Fruit fly (Drosophila melanogaster) whole organism, prepupa: ENCODE results near the gene shams.

Experiments used
- Blimp-1 ChIP-seq: fragments of 200-800 bp; sonication (Bioruptor generic); optimal IDR thresholded peaks from 3 replicates; lab custom pipeline; 2017; ENCODE audit warnings: missing biosample characterization, missing genetic modification characterization, mild to moderate bottlenecking, moderate library complexity, missing genetic modification reagents
- CG11294 ChIP-seq: fragments of 200-800 bp; sonication (Bioruptor generic); IDR thresholded peaks from 2 replicates; pipeline ENCODE4 v1.3.6; 2022; ENCODE audit warnings: missing biosample characterization, missing genetic modification characterization
- CG11762 ChIP-seq: fragments of 200-800 bp; sonication (Bioruptor generic); optimal IDR thresholded peaks from 3 replicates; lab custom pipeline; 2016; ENCODE audit warnings: missing biosample characterization, missing genetic modification characterization; ENCODE audit not compliant: insufficient read depth
- CG15336 ChIP-seq: fragments of 200-800 bp; sonication (Bioruptor generic); IDR thresholded peaks from 2 replicates; pipeline ENCODE4 v1.3.6; 2022; ENCODE audit warnings: missing biosample characterization, missing genetic modification characterization
- CG31627 ChIP-seq: fragments of 200-800 bp; sonication (Bioruptor generic); optimal IDR thresholded peaks from 3 replicates; lab custom pipeline; 2016; ENCODE audit warnings: missing biosample characterization, missing genetic modification characterization
- CG3919 ChIP-seq: fragments of 200-800 bp; sonication (Bioruptor generic); optimal IDR thresholded peaks from 3 replicates; lab custom pipeline; 2016; ENCODE audit warnings: missing biosample characterization, missing genetic modification characterization
- CG4318 ChIP-seq: fragments of 200-800 bp; sonication (Bioruptor generic); optimal IDR thresholded peaks from 3 replicates; lab custom pipeline; 2017; ENCODE audit warnings: missing biosample characterization, mild to moderate bottlenecking, missing genetic modification characterization
- CG6163 ChIP-seq: fragments of 200-800 bp; sonication (Bioruptor generic); IDR thresholded peaks from 3 replicates; pipeline ENCODE4 v1.3.6; 2022; ENCODE audit warnings: missing biosample characterization, missing genetic modification characterization
- CG6808 ChIP-seq: fragments of 200-800 bp; sonication (Bioruptor generic); optimal IDR thresholded peaks from 3 replicates; lab custom pipeline; 2017; ENCODE audit warnings: missing biosample characterization, missing genetic modification characterization, mild to moderate bottlenecking, moderate library complexity, missing genetic modification reagents
- CG6854 ChIP-seq: fragments of 200-800 bp; sonication (Bioruptor generic); optimal IDR thresholded peaks from 2 replicates; lab custom pipeline; 2017; ENCODE audit warnings: missing biosample characterization, mild to moderate bottlenecking, missing genetic modification characterization
- CG8119 ChIP-seq: fragments of 200-800 bp; sonication (Bioruptor generic); IDR thresholded peaks from 3 replicates; pipeline ENCODE4 v1.3.6; 2022; ENCODE audit warnings: missing biosample characterization, missing genetic modification characterization
- CG9139 ChIP-seq: fragments of 200-800 bp; sonication (Bioruptor generic); optimal IDR thresholded peaks from 3 replicates; lab custom pipeline; 2017; ENCODE audit warnings: missing biosample characterization, mild to moderate bottlenecking, missing genetic modification characterization
- Eip78C ChIP-seq: fragments of 200-800 bp; sonication (Bioruptor generic); peaks from one replicate; lab custom pipeline; 2016; ENCODE audit warnings: missing biosample characterization, missing genetic modification characterization
- Eip93F ChIP-seq: fragments of 200-800 bp; sonication (Bioruptor generic); optimal IDR thresholded peaks from 2 replicates; lab custom pipeline; 2016; ENCODE audit warnings: missing biosample characterization, mild to moderate bottlenecking, missing genetic modification characterization
- Ets96B ChIP-seq: fragments of 200-800 bp; optimal IDR thresholded peaks from 2 replicates; lab custom pipeline; 2019; ENCODE audit warnings: missing biosample characterization, mild to moderate bottlenecking, missing genetic modification characterization, moderate library complexity
- Gug ChIP-seq: fragments of 200-800 bp; sonication (Bioruptor generic); IDR thresholded peaks from 2 replicates; pipeline ENCODE4 v1.3.6; 2022; ENCODE audit warnings: missing biosample characterization, missing genetic modification characterization
- Hr38 ChIP-seq: sonication (Bioruptor generic); optimal IDR thresholded peaks from 2 replicates; lab custom pipeline; 2016; ENCODE audit warnings: missing biosample characterization, missing genetic modification characterization
- Lpt ChIP-seq: fragments of 200-800 bp; sonication (Bioruptor generic); optimal IDR thresholded peaks from 3 replicates; lab custom pipeline; 2016; ENCODE audit warnings: missing biosample characterization, missing genetic modification characterization
- Met ChIP-seq: fragments of 200-800 bp; sonication (Bioruptor generic); optimal IDR thresholded peaks from 3 replicates; lab custom pipeline; 2016; ENCODE audit warnings: missing biosample characterization, missing genetic modification characterization
- Smox ChIP-seq: fragments of 200-800 bp; sonication (Bioruptor generic); optimal IDR thresholded peaks from 3 replicates; lab custom pipeline; 2016; ENCODE audit warnings: missing biosample characterization, missing genetic modification characterization
- Sox14 ChIP-seq: fragments of 200-800 bp; sonication (Bioruptor generic); optimal IDR thresholded peaks from 3 replicates; lab custom pipeline; 2016; ENCODE audit warnings: missing biosample characterization, missing genetic modification characterization
- Sox15 ChIP-seq: fragments of 200-800 bp; sonication (Bioruptor generic); optimal IDR thresholded peaks from 3 replicates; lab custom pipeline; 2016; ENCODE audit warnings: missing biosample characterization, missing genetic modification characterization
- achi ChIP-seq: fragments of 200-800 bp; sonication (Bioruptor generic); optimal IDR thresholded peaks from 3 replicates; lab custom pipeline; 2016; ENCODE audit warnings: missing biosample characterization, missing genetic modification characterization
- acj6 ChIP-seq: fragments of 200-800 bp; sonication (Bioruptor generic); optimal IDR thresholded peaks from 3 replicates; lab custom pipeline; 2016; ENCODE audit warnings: missing biosample characterization, missing genetic modification characterization
- cyc ChIP-seq: fragments of 200-800 bp; sonication (Bioruptor generic); optimal IDR thresholded peaks from 3 replicates; lab custom pipeline; 2016; ENCODE audit warnings: missing biosample characterization, missing genetic modification characterization
- dac ChIP-seq: fragments of 200-800 bp; sonication (Bioruptor generic); optimal IDR thresholded peaks from 2 replicates; lab custom pipeline; 2017; ENCODE audit warnings: missing biosample characterization, mild to moderate bottlenecking, missing genetic modification characterization
- fd85E ChIP-seq: fragments of 200-800 bp; sonication (Bioruptor generic); optimal IDR thresholded peaks from 3 replicates; lab custom pipeline; 2016; ENCODE audit warnings: missing biosample characterization, missing genetic modification characterization
- net ChIP-seq: fragments of 200-800 bp; sonication (Bioruptor generic); optimal IDR thresholded peaks from 3 replicates; lab custom pipeline; 2016; ENCODE audit warnings: missing biosample characterization, missing genetic modification characterization
- salr ChIP-seq, 2 experiments: fragments of 200-800 bp; sonication (Bioruptor generic); optimal IDR thresholded peaks; 3 replicates each; lab custom pipeline; 2016 to 2018; ENCODE audit warnings: missing biosample characterization in 2 of 2, missing genetic modification characterization in 2 of 2, mild to moderate bottlenecking in 1 of 2
- spab ChIP-seq: fragments of 200-800 bp; sonication (Bioruptor generic); optimal IDR thresholded peaks from 2 replicates; lab custom pipeline; 2017; ENCODE audit warnings: missing biosample characterization, mild to moderate bottlenecking, missing genetic modification characterization, missing genetic modification reagents

shams gene

dm6 chr3R:25024895-25025557 lies 49.4 kb downstream of the shams start, which contains the start of the genes EMC6 and Hr96 (continued):
- TF ChIP-seq acj6 (GFP tag; lab: Kevin White, UChicago) (peak; percentile 94), fd85E (GFP tag; lab: Kevin White, UChicago) (peak; percentile 62), CG3919 (GFP tag; lab: Kevin White, UChicago) (peak; percentile 94), salr (GFP tag; optimal IDR thresholded peaks at IDR 0.05; lab: Kevin White, UChicago) (peak in 1 of 2 experiments; percentile 89), achi (GFP tag; lab: Kevin White, UChicago) (peak; percentile 88), CG11762 (peak; percentile 87), CG11294 (GFP tag; lab: Robert Waterston, UW) (peak; percentile 89), CG6808 (GFP tag; lab: Kevin White, UChicago) (no peak), Ets96B (tag; lab: Kevin White, UChicago) (peak; percentile 84), Eip93F (GFP tag; lab: Kevin White, UChicago) (peak; percentile 83), Sox14 (GFP tag; lab: Kevin White, UChicago) (peak; percentile 93), Sox15 (peak; percentile 87), CG9139 (GFP tag; lab: Kevin White, UChicago) (no peak), net (GFP tag; lab: Kevin White, UChicago) (peak; percentile 90), cyc (GFP tag; lab: Kevin White, UChicago) (peak; percentile 94), CG6163 (peak; percentile 96), CG4318 (GFP tag; lab: Kevin White, UChicago) (no peak), Blimp-1 (GFP tag; lab: Kevin White, UChicago) (peak; percentile 62), spab (GFP tag; lab: Kevin White, UChicago) (peak; percentile 75), CG15336 (GFP tag; lab: Robert Waterston, UW) (peak; percentile 84), Hr38 (GFP tag; lab: Kevin White, UChicago) (peak; percentile 54), Met (GFP tag; lab: Kevin White, UChicago) (peak; percentile 93), Gug (peak; percentile 92), Lpt (GFP tag; lab: Kevin White, UChicago) (peak; percentile 81), Eip78C (GFP tag; lab: Kevin White, UChicago) (peak; percentile 97), CG31627 (GFP tag; lab: Kevin White, UChicago) (peak; percentile 93)

- TF ChIP-seq cyc (GFP tag; lab: Kevin White, UChicago), result no peak
- no peak for TF ChIP-seq CG6163
- no peak for TF ChIP-seq Smox (GFP tag; lab: Kevin White, UChicago)
- no peak for TF ChIP-seq dac (GFP tag; lab: Kevin White, UChicago)
- no peak for TF ChIP-seq net (GFP tag; lab: Kevin White, UChicago)
- TF ChIP-seq CG8119 (GFP tag; lab: Robert Waterston, UW), result no peak
- no peak for TF ChIP-seq CG6854 (GFP tag; lab: Kevin White, UChicago)
These were observed 51.4 kb downstream of the shams start, which contains the start of gene beta4GalT7 for dm6 chr3R:25023056-25023455. Gene beta4GalT7 (plus strand): TSS chr3R:25023256.
